Fruit fly (Drosophila melanogaster): ENCODE data around the gene CG4496.
A peak's percentile ranks its signal among the peaks of the same experiment; 100 is the strongest.

CG4496 gene

dm6 chr2L:7144061-7144460, 45.7 kb downstream of the CG4496 start (continued):
- TF ChIP-seq tio (GFP tag; optimal IDR thresholded peaks at IDR 0.05), result no peak
- TF ChIP-seq CG7372 (GFP tag; IDR thresholded peaks at IDR 0.05), result no peak
- no peak for TF ChIP-seq Sin3A (optimal IDR thresholded peaks at IDR 0.05)
- no peak for TF ChIP-seq B-H1 (GFP tag; IDR thresholded peaks at IDR 0.05)
- no peak for TF ChIP-seq HHEX (GFP tag; optimal IDR thresholded peaks at IDR 0.05)
- TF ChIP-seq Lhr (GFP tag; optimal IDR thresholded peaks at IDR 0.05), result no peak
- TF ChIP-seq GATAe (GFP tag; conservative IDR thresholded peaks at IDR 0.05), result no peak
- no peak for TF ChIP-seq ara (GFP tag; IDR thresholded peaks at IDR 0.05)
- TF ChIP-seq CG2199 (GFP tag; IDR thresholded peaks at IDR 0.05), result no peak
- no peak for TF ChIP-seq CG12236 (GFP tag; optimal IDR thresholded peaks at IDR 0.05)
- no peak for TF ChIP-seq CG11696 (GFP tag; IDR thresholded peaks at IDR 0.05)
- TF ChIP-seq CG11085 (GFP tag; IDR thresholded peaks at IDR 0.05), result no peak
- TF ChIP-seq cad (GFP tag; optimal IDR thresholded peaks at IDR 0.05), result no peak
- TF ChIP-seq maf-S (GFP tag; optimal IDR thresholded peaks at IDR 0.05), result no peak
- TF ChIP-seq CG18476 (GFP tag; optimal IDR thresholded peaks at IDR 0.05), result no peak
- no peak for TF ChIP-seq CG9817 (tag; optimal IDR thresholded peaks at IDR 0.05)
- no peak for TF ChIP-seq CG12299 (tag; optimal IDR thresholded peaks at IDR 0.05)
- no peak for TF ChIP-seq CG32532 (GFP tag; IDR thresholded peaks at IDR 0.05)
- TF ChIP-seq sob (GFP tag; IDR thresholded peaks at IDR 0.05), result no peak
- no peak for TF ChIP-seq dan (GFP tag; IDR thresholded peaks at IDR 0.05)
- no peak for TF ChIP-seq CG31224 (GFP tag; IDR thresholded peaks at IDR 0.05)
- no peak for TF ChIP-seq NK7.1 (GFP tag; optimal IDR thresholded peaks at IDR 0.05)
- TF ChIP-seq Hr51 (GFP tag; optimal IDR thresholded peaks at IDR 0.05), result no peak
- no peak for TF ChIP-seq CG4424 (GFP tag; optimal IDR thresholded peaks at IDR 0.05)
- no peak for TF ChIP-seq jigr1 (GFP tag; IDR thresholded peaks at IDR 0.05)
- no peak for TF ChIP-seq CG3407 (GFP tag; optimal IDR thresholded peaks at IDR 0.05)
- no peak for TF ChIP-seq CG6791 (GFP tag; IDR thresholded peaks at IDR 0.05; ENCODE audit: partially characterized antibody)
- TF ChIP-seq Hr78 (GFP tag; optimal IDR thresholded peaks at IDR 0.05), result no peak
- no peak; the same call in 2 of the 3 replicates for TF ChIP-seq ci (GFP tag; IDR thresholded peaks at IDR 0.05)
- TF ChIP-seq ase (GFP tag; IDR thresholded peaks at IDR 0.05), result no peak
- TF ChIP-seq CG1233 (GFP tag; optimal IDR thresholded peaks at IDR 0.05), result no peak
- TF ChIP-seq sug (tag; optimal IDR thresholded peaks at IDR 0.05), result no peak
- TF ChIP-seq disco-r (GFP tag; optimal IDR thresholded peaks at IDR 0.05), result no peak
- no peak for TF ChIP-seq sna (GFP tag; IDR thresholded peaks at IDR 0.05; ENCODE audit: partially characterized antibody)
- TF ChIP-seq CG11560 (tag; IDR thresholded peaks at IDR 0.05), result no peak
- peak; percentile 48 for TF ChIP-seq CG7271 (tag; optimal IDR thresholded peaks at IDR 0.05)
- no peak for TF ChIP-seq NC2α (GFP tag; optimal IDR thresholded peaks at IDR 0.05)
- no peak for TF ChIP-seq CG10959 (GFP tag; IDR thresholded peaks at IDR 0.05)
- TF ChIP-seq pros (GFP tag; optimal IDR thresholded peaks at IDR 0.05), result no peak
- TF ChIP-seq Xrp1 (GFP tag; IDR thresholded peaks at IDR 0.05), result peak; percentile 33; the same call in 1 of the 2 replicates
- TF ChIP-seq CTCF (GFP tag; optimal IDR thresholded peaks at IDR 0.05), result no peak
- TF ChIP-seq run (tag; optimal IDR thresholded peaks at IDR 0.05), result no peak
- TF ChIP-seq CG34224 (GFP tag; IDR thresholded peaks at IDR 0.05; ENCODE audit: partially characterized antibody), result no peak
- TF ChIP-seq hbn (GFP tag; IDR thresholded peaks at IDR 0.05; ENCODE audit: partially characterized antibody), result no peak
- TF ChIP-seq insv (GFP tag; optimal IDR thresholded peaks at IDR 0.05), result no peak
- peak; percentile 23 for TF ChIP-seq CG10979 (tag; optimal IDR thresholded peaks at IDR 0.05)
- no peak for TF ChIP-seq Ssrp (tag; optimal IDR thresholded peaks at IDR 0.05)
- peak; percentile 19 to 46 for TF ChIP-seq chif (GFP tag; optimal IDR thresholded peaks at IDR 0.05)
- TF ChIP-seq abd-A (tag; optimal IDR thresholded peaks at IDR 0.05), result no peak
- TF ChIP-seq CG6654 (GFP tag; optimal IDR thresholded peaks at IDR 0.05), result no peak
- no peak for TF ChIP-seq Dll (GFP tag; IDR thresholded peaks at IDR 0.05; ENCODE audit: partially characterized antibody)
- TF ChIP-seq Poxn (GFP tag; IDR thresholded peaks at IDR 0.05), result no peak
- TF ChIP-seq row (GFP tag; IDR thresholded peaks at IDR 0.05), result peak; percentile 22; the same call in 1 of the 3 replicates

Data from whole organism, embryonic.